Fruit fly (Drosophila melanogaster): ENCODE results near the gene Ogg1.

Gene Ogg1

DNA sequence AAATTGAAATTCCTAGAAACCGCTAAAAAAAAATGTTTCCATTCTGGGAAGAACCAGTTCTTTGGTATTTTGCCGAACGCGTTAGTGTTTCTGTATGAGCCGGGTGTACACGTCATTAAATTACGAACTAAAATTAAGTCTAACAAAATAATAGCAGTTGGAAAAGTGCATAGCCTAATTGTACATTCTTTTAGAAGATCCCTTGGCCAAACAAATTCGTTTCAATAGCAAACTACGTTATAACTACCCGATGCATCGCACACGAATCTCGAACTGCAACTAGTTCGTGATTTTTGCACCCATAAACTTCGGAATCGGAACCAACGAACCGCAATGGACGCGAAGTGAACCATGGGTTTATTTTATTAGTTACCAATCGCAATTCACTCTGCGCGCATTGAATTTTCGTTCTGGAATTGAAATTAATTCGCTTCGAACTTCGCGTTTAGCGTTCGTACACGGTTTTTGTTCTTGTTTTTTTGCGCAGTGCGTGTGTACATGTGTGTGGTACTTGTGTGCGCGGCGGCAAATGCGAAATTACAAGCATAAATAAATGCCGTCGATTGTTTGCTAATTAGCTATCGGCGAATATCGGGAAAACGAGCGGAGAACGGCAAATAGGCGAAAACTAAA, 8.8 kb upstream of the Ogg1 start, which contains the start of gene CAH3 (continued):
- TF ChIP-seq OdsH (GFP tag; optimal IDR thresholded peaks at IDR 0.05): peak; percentile 95
- peak; percentile 96 for TF ChIP-seq pdm3 (GFP tag; optimal IDR thresholded peaks at IDR 0.05)
- peak; percentile 94 for TF ChIP-seq Hr4 (GFP tag; optimal IDR thresholded peaks at IDR 0.05)
- no peak for TF ChIP-seq Hr38 (GFP tag; optimal IDR thresholded peaks at IDR 0.05)
- peak; percentile 96 for TF ChIP-seq Met (GFP tag; optimal IDR thresholded peaks at IDR 0.05)
- peak; percentile 87 for TF ChIP-seq CG11902 (GFP tag; optimal IDR thresholded peaks at IDR 0.05)
- peak; percentile 90 for TF ChIP-seq CG16779 (tag; optimal IDR thresholded peaks at IDR 0.05)
- TF ChIP-seq dsx (GFP tag; optimal IDR thresholded peaks at IDR 0.05; ENCODE audit: poor library complexity, severe bottlenecking): peak; percentile 93
- peak; percentile 95 for TF ChIP-seq CG1621 (tag; optimal IDR thresholded peaks at IDR 0.05)
- peak; percentile 90 for TF ChIP-seq CG8319 (GFP tag; optimal IDR thresholded peaks at IDR 0.05)
- TF ChIP-seq topi (GFP tag; optimal IDR thresholded peaks at IDR 0.05): peak; percentile 96
- peak; percentile 96 for TF ChIP-seq Hr39 (GFP tag; optimal IDR thresholded peaks at IDR 0.05)
- peak; percentile 92 for TF ChIP-seq CG4318 (GFP tag; optimal IDR thresholded peaks at IDR 0.05)
- TF ChIP-seq CG6276 (GFP tag; optimal IDR thresholded peaks at IDR 0.05): peak; percentile 91
- peak; percentile 94 for TF ChIP-seq CG31627 (GFP tag; optimal IDR thresholded peaks at IDR 0.05)
- peak; percentile 96 for TF ChIP-seq eg (GFP tag; IDR thresholded peaks at IDR 0.05)
- peak; percentile 92 for TF ChIP-seq CG34406 (GFP tag; optimal IDR thresholded peaks at IDR 0.05)
- TF ChIP-seq fd85E (GFP tag; optimal IDR thresholded peaks at IDR 0.05): peak; percentile 77
- peak; percentile 88 for TF ChIP-seq Lpt (GFP tag; optimal IDR thresholded peaks at IDR 0.05)
- TF ChIP-seq CG15336 (GFP tag; IDR thresholded peaks at IDR 0.05): peak; percentile 96
- TF ChIP-seq cyc (GFP tag; optimal IDR thresholded peaks at IDR 0.05): peak; percentile 95
- TF ChIP-seq vri (GFP tag; optimal IDR thresholded peaks at IDR 0.05): peak; percentile 89
- peak; percentile 93 for TF ChIP-seq net (GFP tag; optimal IDR thresholded peaks at IDR 0.05)
- peak; percentile 90 for TF ChIP-seq Gug (GFP tag; IDR thresholded peaks at IDR 0.05)
- peak; percentile 93 for TF ChIP-seq CG6808 (GFP tag; optimal IDR thresholded peaks at IDR 0.05)
- peak; percentile 94 for TF ChIP-seq CG8119 (GFP tag; IDR thresholded peaks at IDR 0.05)
- peak; percentile 95 for TF ChIP-seq CG3919 (GFP tag; optimal IDR thresholded peaks at IDR 0.05)

DNA sequence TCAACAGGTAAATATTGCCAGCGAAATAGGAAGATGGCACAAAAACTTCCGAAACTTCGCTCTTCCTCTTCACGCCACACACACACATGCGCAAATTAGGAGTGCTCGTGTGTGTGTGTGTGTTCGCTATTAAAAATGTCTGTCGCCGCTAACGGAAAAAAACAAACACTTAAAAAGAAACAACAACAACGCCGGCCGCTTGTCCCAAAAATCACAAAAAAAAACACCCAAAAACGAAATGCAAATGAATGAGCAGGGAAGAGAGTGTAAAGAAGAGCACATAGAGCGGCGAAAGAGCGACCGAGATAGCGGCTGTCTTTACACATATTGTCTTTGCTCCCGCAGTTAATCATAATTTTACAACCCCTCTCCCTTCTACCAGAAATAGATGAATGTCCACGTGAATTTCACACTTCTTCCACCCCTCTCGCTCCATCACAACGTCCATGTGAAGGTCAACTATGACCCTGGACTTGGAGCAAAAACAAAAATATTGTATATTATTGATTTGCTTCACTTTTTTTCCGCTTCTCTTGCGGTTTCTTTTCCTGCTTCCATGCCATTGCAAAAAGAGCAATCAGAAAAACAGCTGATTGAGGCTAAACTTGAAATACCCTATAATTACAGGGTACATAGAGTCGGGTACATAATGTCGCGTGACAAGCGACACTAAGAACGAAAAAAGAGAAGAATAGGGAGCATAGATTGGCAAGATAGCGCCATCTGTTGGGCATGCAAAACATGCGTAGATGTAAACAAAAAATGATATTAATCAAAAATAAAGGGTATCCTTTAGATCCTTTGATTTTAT, 8.1 kb upstream of the Ogg1 start:
- TF ChIP-seq Eip75B (GFP tag; optimal IDR thresholded peaks at IDR 0.05) (no peak), eg (GFP tag; IDR thresholded peaks at IDR 0.05) (peak; percentile 85), CG8119 (GFP tag; IDR thresholded peaks at IDR 0.05) (peak; percentile 65; the same call in 2 of the 3 replicates), CG6163 (GFP tag; IDR thresholded peaks at IDR 0.05) (peak; percentile 59; the same call in 2 of the 3 replicates), Eip78C (GFP tag) (peak; percentile 66), Blimp-1 (GFP tag; optimal IDR thresholded peaks at IDR 0.05) (no peak), Hr4 (GFP tag; optimal IDR thresholded peaks at IDR 0.05) (peak; percentile 16), acj6 (GFP tag; optimal IDR thresholded peaks at IDR 0.05) (no peak), Lpt (GFP tag; optimal IDR thresholded peaks at IDR 0.05) (peak; percentile 18), vri (GFP tag; optimal IDR thresholded peaks at IDR 0.05) (no peak), fkh (GFP tag; optimal IDR thresholded peaks at IDR 0.05) (peak; percentile 30), CG6276 (GFP tag; optimal IDR thresholded peaks at IDR 0.05) (peak; percentile 58), CG15336 (GFP tag; IDR thresholded peaks at IDR 0.05) (peak; percentile 62), svp (GFP tag) (peak; percentile 79), dac (GFP tag; optimal IDR thresholded peaks at IDR 0.05) (no peak), CG9139 (GFP tag; optimal IDR thresholded peaks at IDR 0.05) (peak; percentile 1), ss (GFP tag; optimal IDR thresholded peaks at IDR 0.05) (peak in 1 of 2 experiments; percentile 42)

Measured in whole organism, prepupa.